Worm (Caenorhabditis elegans): ENCODE measurements around the gene col-78.
A peak's percentile ranks its signal among the peaks of the same experiment; 100 is the strongest.

Gene col-78

ce11 chrII:9172849-9173248 is 20.5 kb downstream of the col-78 start, which contains the start of gene T23G7.2:
Gene T23G7.2, minus strand, starts transcription at chrII:9172949.
- TF ChIP-seq him-1 (tag; optimal IDR thresholded peaks at IDR 0.05), result no peak
- TF ChIP-seq W03F9.2 (tag; optimal IDR thresholded peaks at IDR 0.05), result no peak

- TF ChIP-seq dao-5 (tag; optimal IDR thresholded peaks at IDR 0.05) (no peak), W03F9.2 (tag; optimal IDR thresholded peaks at IDR 0.05) (no peak), him-1 (tag; optimal IDR thresholded peaks at IDR 0.05) (no peak)
These were observed 21.1 kb downstream of the col-78 start for ce11 chrII:9173471-9173870.

DNA sequence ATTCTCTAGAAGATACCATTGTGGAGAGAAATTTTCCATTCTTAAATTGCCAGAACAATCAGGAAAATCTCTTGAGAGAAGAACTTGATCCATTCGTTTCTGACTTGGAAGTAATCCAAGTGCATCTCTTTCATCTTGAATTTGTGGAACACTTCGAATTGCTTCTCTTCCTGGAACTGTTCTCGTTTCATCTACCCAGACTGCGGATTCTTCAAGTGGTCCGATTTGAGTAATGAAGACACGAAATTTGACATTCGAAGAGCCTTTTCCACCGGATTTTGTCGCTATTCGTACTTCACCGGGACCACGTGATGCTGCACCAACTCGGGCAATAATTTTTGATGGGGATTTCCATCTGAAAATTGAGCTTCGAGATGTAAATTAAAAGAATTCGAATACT is 24.2 kb downstream of the col-78 start:
- no peak for TF ChIP-seq W03F9.2 (tag; optimal IDR thresholded peaks at IDR 0.05)
- no peak for TF ChIP-seq him-1 (tag; optimal IDR thresholded peaks at IDR 0.05)
- TF ChIP-seq dao-5 (tag; optimal IDR thresholded peaks at IDR 0.05), result no peak

- TF ChIP-seq him-1 (tag; optimal IDR thresholded peaks at IDR 0.05) (no peak), W03F9.2 (tag; optimal IDR thresholded peaks at IDR 0.05) (peak; percentile 11)
These were observed 24.7 kb downstream of the col-78 start, which contains the start of the genes sec-5 and pir-1 for ce11 chrII:9177080-9177479. Gene sec-5, minus strand, starts transcription at chrII:9177152. Gene pir-1, plus strand, starts transcription at chrII:9177300.

- TF ChIP-seq dao-5 (tag; optimal IDR thresholded peaks at IDR 0.05) (no peak), him-1 (tag; optimal IDR thresholded peaks at IDR 0.05) (no peak), W03F9.2 (tag; optimal IDR thresholded peaks at IDR 0.05) (no peak)
These were observed 26.5 kb downstream of the col-78 start for ce11 chrII:9178811-9179210.

ce11 chrII:9181155-9181554 is 28.8 kb downstream of the col-78 start:
- TF ChIP-seq W03F9.2 (tag; optimal IDR thresholded peaks at IDR 0.05) (no peak), dao-5 (tag; optimal IDR thresholded peaks at IDR 0.05) (no peak), him-1 (tag; optimal IDR thresholded peaks at IDR 0.05) (no peak)

DNA sequence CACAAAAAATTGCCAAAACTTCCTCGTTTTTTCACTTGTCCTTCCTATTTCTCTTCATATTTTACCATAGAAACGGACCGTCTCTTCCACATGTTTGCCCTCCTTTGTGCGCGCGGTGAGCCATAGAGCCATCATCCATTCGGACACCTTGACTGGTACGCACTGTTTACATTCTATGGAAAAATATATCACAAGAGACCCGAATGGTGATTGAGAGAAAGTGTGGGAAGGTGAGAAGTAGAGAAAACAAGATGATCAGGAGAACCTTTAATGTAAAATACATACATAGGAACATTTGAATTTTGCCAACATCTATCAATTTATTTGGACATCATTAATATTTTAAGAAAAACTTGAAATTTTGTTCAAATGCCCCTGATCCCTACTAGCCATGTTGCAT is 33.6 kb downstream of the col-78 start:
- TF ChIP-seq dao-5 (tag; optimal IDR thresholded peaks at IDR 0.05) (no peak), him-1 (tag; optimal IDR thresholded peaks at IDR 0.05) (no peak), W03F9.2 (tag; optimal IDR thresholded peaks at IDR 0.05) (no peak)

DNA sequence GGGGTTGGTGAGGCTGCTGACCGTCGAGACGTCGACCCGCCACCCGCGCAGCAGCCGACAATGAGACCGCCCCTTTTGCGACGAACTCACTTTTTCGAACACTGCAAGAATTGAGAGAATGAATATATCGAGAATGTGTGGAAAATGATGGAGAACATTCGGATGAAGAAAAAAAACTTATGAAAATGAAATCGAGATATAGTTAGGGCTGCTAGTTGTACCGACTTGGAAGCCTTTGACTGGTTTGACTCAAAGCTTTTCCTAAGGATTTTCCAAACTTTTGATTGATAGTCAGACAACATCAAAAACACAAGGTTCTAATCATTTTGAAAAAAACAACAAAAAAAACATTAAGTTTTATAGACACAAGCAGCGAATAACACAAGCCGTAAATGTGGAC is 36.0 kb downstream of the col-78 start, which contains the start of gene sym-2:
TSS of gene sym-2 (minus strand) at position 101 of the 400 bp plus-strand sequence.
- TF ChIP-seq W03F9.2 (tag; optimal IDR thresholded peaks at IDR 0.05) (no peak), dao-5 (tag; optimal IDR thresholded peaks at IDR 0.05) (no peak), him-1 (tag; optimal IDR thresholded peaks at IDR 0.05) (no peak)

ce11 chrII:9189648-9190047 is 37.3 kb downstream of the col-78 start:
- TF ChIP-seq W03F9.2 (tag; optimal IDR thresholded peaks at IDR 0.05) (no peak), dao-5 (tag; optimal IDR thresholded peaks at IDR 0.05) (no peak), him-1 (tag; optimal IDR thresholded peaks at IDR 0.05) (no peak)

- no peak for TF ChIP-seq him-1 (tag; optimal IDR thresholded peaks at IDR 0.05)
- TF ChIP-seq dao-5 (tag; optimal IDR thresholded peaks at IDR 0.05), result no peak
- TF ChIP-seq W03F9.2 (tag; optimal IDR thresholded peaks at IDR 0.05), result no peak
These were observed 38.3 kb downstream of the col-78 start for ce11 chrII:9190513-9191099.

DNA sequence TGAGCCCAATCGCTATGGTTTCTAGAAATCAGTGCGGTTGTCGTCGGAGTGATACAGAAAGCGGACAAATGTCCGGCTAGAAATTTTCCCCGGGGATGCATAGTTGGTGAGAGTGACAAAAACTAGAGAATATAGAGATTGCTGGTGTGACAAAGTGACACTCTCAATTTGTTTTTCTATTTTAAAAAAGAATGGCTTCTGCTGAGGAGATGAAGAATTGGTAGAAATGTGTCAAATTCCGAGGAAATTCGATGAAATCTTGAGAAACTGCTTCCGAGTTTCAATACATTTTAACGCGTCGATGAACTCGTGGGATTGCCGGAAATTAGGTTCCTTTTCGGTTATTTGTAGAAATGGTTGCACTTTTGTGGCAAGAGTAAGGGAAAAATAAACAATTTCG is 41.9 kb downstream of the col-78 start, which contains the start of gene twk-4:
TSS of gene twk-4 (minus strand) at position 101 of the 400 bp plus-strand sequence.
- no peak for TF ChIP-seq him-1 (tag; optimal IDR thresholded peaks at IDR 0.05)

DNA sequence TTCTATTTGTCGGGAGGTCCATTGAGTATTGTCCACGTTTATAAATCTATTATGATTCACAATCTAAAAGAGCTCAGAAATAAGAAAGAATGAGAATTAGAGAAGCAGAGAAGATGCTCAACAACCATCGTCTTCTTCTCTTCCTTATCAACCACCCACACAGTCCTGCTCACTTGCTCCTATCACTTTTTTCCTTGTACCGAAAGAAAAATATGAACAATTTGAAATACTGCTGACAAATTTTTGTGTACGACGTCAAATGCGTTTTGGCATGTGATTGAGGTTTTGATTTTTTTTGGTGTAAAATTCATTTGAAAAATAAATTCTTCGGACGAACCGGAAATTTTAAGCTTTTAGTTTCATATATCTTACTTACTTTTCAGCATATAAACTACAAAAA is 44.0 kb downstream of the col-78 start:
- no peak for TF ChIP-seq dao-5 (tag; optimal IDR thresholded peaks at IDR 0.05)
- peak; percentile 44 for TF ChIP-seq W03F9.2 (tag; optimal IDR thresholded peaks at IDR 0.05)

DNA sequence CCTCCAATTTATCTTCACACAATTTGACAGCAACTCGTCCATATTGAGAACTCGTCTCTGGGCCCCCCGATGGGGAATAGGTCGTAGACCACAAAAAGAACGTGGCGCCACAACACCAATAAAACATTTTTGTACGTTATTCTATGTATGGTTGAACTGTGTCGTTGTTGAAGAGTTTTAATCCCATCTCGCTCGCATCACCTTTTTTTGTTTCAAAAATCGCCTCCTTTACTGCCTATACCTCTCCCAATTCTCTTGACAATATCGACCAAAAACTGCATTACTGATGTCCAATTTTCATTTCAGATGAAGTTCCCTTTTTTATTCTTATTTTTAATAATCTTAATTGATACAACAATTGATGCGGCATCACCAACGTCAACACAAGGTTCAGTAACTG is 44.9 kb downstream of the col-78 start, which contains the start of gene let-23:
TSS of gene let-23 (plus strand) at position 301 of the 400 bp plus-strand sequence.
- TF ChIP-seq W03F9.2 (tag; optimal IDR thresholded peaks at IDR 0.05), result no peak
- no peak for TF ChIP-seq him-1 (tag; optimal IDR thresholded peaks at IDR 0.05)
- no peak for TF ChIP-seq dao-5 (tag; optimal IDR thresholded peaks at IDR 0.05)
